Worm (Caenorhabditis elegans): ENCODE data around the gene ZK1320.2.

DNA sequence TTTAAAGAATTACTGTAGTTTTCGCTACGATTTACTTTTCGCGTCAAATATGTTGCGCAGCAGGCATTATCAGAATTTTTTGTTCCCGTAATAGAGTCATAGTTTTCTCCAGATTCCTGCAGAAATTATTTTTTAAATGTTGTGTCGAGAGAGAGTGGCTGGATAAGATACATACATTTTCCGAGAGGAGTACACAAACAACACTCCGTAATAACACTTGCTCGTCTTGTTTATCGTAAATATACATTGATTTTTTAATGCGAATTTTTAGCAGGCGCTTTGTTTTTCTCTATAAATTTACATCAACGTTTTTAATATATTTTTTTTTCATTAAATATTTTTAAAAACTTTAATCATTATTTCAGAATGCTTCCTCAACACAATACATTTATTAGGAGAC is 10.2 kb upstream of the ZK1320.2 start, which contains the start of gene taf-8:
- TF ChIP-seq nhr-11 (tag; optimal IDR thresholded peaks at IDR 0.05) (no peak), C08G9.2 (tag; optimal IDR thresholded peaks at IDR 0.05) (no peak)
